Fruit fly (Drosophila melanogaster) whole organism: ENCODE measurements around the gene HHEX.

Experiments used
- CG8478 ChIP-seq: fragments of >200 bp; optimal IDR thresholded peaks from 2 replicates; lab custom pipeline; 2018; ENCODE audit warnings: inconsistent platforms
- Dll ChIP-seq: fragments of >200 bp; optimal IDR thresholded peaks from 2 replicates; lab custom pipeline; 2017
- EcR ChIP-seq, 2 experiments: fragments of >200 bp; optimal IDR thresholded peaks; 2 replicates each; lab custom pipeline; 2017; ENCODE audit warnings: missing biosample characterization in 2 of 2, missing genetic modification characterization in 2 of 2, missing genetic modification reagents in 2 of 2
- psq ChIP-seq: fragments of >200 bp; optimal IDR thresholded peaks from 2 replicates; lab custom pipeline; 2017

- no peak for TF ChIP-seq CG8478
- TF ChIP-seq EcR (GFP tag; optimal IDR thresholded peaks at IDR 0.05; lab: Kevin White, UChicago): no peak
- TF ChIP-seq Dll (lab: Kevin White, UChicago): no peak
- TF ChIP-seq psq (lab: Kevin White, UChicago): no peak
Observed at dm6 chr3R:21118784-21119183, 38.1 kb upstream of the HHEX start, which contains the start of gene Bdbt.
